Worm (Caenorhabditis elegans) whole organism, L2 larva: ENCODE data around the gene spcs-2.
A peak's percentile ranks its signal among the peaks of the same experiment; 100 is the strongest.

Source experiments
- C34F6.9 ChIP-seq: fragments of 150-350 bp; optimal IDR thresholded peaks from 2 replicates; lab custom pipeline; 2014; ENCODE audit warnings: missing biosample characterization, missing genetic modification characterization
- F13H6.1 ChIP-seq: sonication (generic microtip); optimal IDR thresholded peaks from 2 replicates; lab custom pipeline; 2016; ENCODE audit warnings: missing genetic modification characterization, missing compliant biosample characterization
- R02D3.7 ChIP-seq: fragments of 150-350 bp; optimal IDR thresholded peaks from 2 replicates; lab custom pipeline; 2014; ENCODE audit warnings: missing biosample characterization, missing genetic modification characterization
- Y55F3AM.14 ChIP-seq: fragments of 200-800 bp; sonication (Bioruptor generic); optimal IDR thresholded peaks from 2 replicates; lab custom pipeline; 2018; ENCODE audit warnings: mild to moderate bottlenecking, missing genetic modification characterization, missing compliant biosample characterization
- ZK546.5 ChIP-seq: sonication (generic microtip); optimal IDR thresholded peaks from 2 replicates; lab custom pipeline; 2017; ENCODE audit warnings: missing biosample characterization, missing genetic modification characterization
- alr-1 ChIP-seq: fragments of 150-350 bp; optimal IDR thresholded peaks from 2 replicates; lab custom pipeline; 2014; ENCODE audit warnings: missing biosample characterization, missing genetic modification characterization
- aly-2 ChIP-seq: fragments of 150-350 bp; optimal IDR thresholded peaks from 2 replicates; lab custom pipeline; 2014; ENCODE audit warnings: missing biosample characterization, missing genetic modification characterization
- ama-1 ChIP-seq: fragments of 150-350 bp; optimal IDR thresholded peaks from 2 replicates; lab custom pipeline; 2018; ENCODE audit warnings: inconsistent platforms
- blmp-1 ChIP-seq: sonication (generic microtip); optimal IDR thresholded peaks from 2 replicates; lab custom pipeline; 2017; ENCODE audit warnings: missing genetic modification characterization, mild to moderate bottlenecking, missing compliant biosample characterization, antibody characterized with exemption, moderate library complexity; ENCODE audit not compliant: insufficient read depth
- ceh-16 ChIP-seq: fragments of 150-350 bp; optimal IDR thresholded peaks from 2 replicates; lab custom pipeline; 2014; ENCODE audit warnings: missing biosample characterization, missing genetic modification characterization
- ceh-82 ChIP-seq: fragments of 150-350 bp; optimal IDR thresholded peaks from 2 replicates; lab custom pipeline; 2014; ENCODE audit warnings: missing biosample characterization, missing genetic modification characterization
- crh-2 ChIP-seq: sonication (generic microtip); optimal IDR thresholded peaks from 2 replicates; lab custom pipeline; 2017; ENCODE audit warnings: missing biosample characterization, missing genetic modification characterization
- dmd-4 ChIP-seq: sonication (generic microtip); optimal IDR thresholded peaks from 2 replicates; lab custom pipeline; 2017; ENCODE audit warnings: missing biosample characterization, missing genetic modification characterization
- egl-27 ChIP-seq: sonication (generic microtip); optimal IDR thresholded peaks from 3 replicates; lab custom pipeline; 2017; ENCODE audit warnings: missing biosample characterization, missing genetic modification reagents, missing genetic modification characterization
- elt-1 ChIP-seq: fragments of 150-350 bp; optimal IDR thresholded peaks from 2 replicates; lab custom pipeline; 2014; ENCODE audit warnings: missing biosample characterization, missing genetic modification characterization
- elt-3 ChIP-seq: sonication (generic microtip); optimal IDR thresholded peaks from 2 replicates; lab custom pipeline; 2017; ENCODE audit warnings: missing biosample characterization, missing genetic modification characterization
- fos-1 ChIP-seq: fragments of 150-350 bp; optimal IDR thresholded peaks from 2 replicates; lab custom pipeline; 2014; ENCODE audit warnings: missing biosample characterization, missing genetic modification characterization
- gmeb-1 ChIP-seq: fragments of 150-350 bp; optimal IDR thresholded peaks from 2 replicates; lab custom pipeline; 2014; ENCODE audit warnings: missing biosample characterization, missing genetic modification characterization
- lin-11 ChIP-seq: fragments of 150-350 bp; sonication (generic microtip); optimal IDR thresholded peaks from 2 replicates; lab custom pipeline; 2014; ENCODE audit warnings: missing biosample characterization, missing genetic modification characterization, inconsistent platforms, mixed read lengths
- lin-13 ChIP-seq: fragments of 150-350 bp; optimal IDR thresholded peaks from 2 replicates; lab custom pipeline; 2014; ENCODE audit warnings: missing biosample characterization, missing genetic modification reagents, missing genetic modification characterization
- lin-39 ChIP-seq: fragments of 150-350 bp; optimal IDR thresholded peaks from 2 replicates; lab custom pipeline; 2014; ENCODE audit warnings: missing biosample characterization, missing genetic modification reagents, missing genetic modification characterization
- lsy-2 ChIP-seq, 2 experiments: fragments of 150-350 bp in 1 of 2; sonication (generic microtip) in 1 of 2; optimal IDR thresholded peaks; 2 replicates each; lab custom pipeline; 2014 to 2017; ENCODE audit warnings: missing biosample characterization in 2 of 2, missing genetic modification characterization in 2 of 2
- mab-5 ChIP-seq: fragments of 150-350 bp; optimal IDR thresholded peaks from 2 replicates; lab custom pipeline; 2014; ENCODE audit warnings: missing biosample characterization, missing genetic modification characterization
- mbf-1 ChIP-seq: sonication (generic microtip); optimal IDR thresholded peaks from 2 replicates; lab custom pipeline; 2017; ENCODE audit warnings: missing biosample characterization, missing genetic modification characterization
- mdl-1 ChIP-seq, 2 experiments: fragments of 150-350 bp in 1 of 2; sonication (generic microtip) in 1 of 2; optimal IDR thresholded peaks; 2 replicates each; lab custom pipeline; 2017; ENCODE audit warnings: missing biosample characterization in 2 of 2, missing genetic modification characterization in 2 of 2
- nhr-10 ChIP-seq: sonication (generic microtip); optimal IDR thresholded peaks from 2 replicates; lab custom pipeline; 2017; ENCODE audit warnings: missing biosample characterization, missing genetic modification characterization
- nhr-11 ChIP-seq: fragments of 150-350 bp; optimal IDR thresholded peaks from 2 replicates; lab custom pipeline; 2014; ENCODE audit warnings: missing biosample characterization, missing genetic modification characterization
- nhr-12 ChIP-seq: fragments of 150-350 bp; optimal IDR thresholded peaks from 2 replicates; lab custom pipeline; 2014; ENCODE audit warnings: missing biosample characterization, missing genetic modification characterization
- nhr-129 ChIP-seq: fragments of 150-350 bp; optimal IDR thresholded peaks from 2 replicates; lab custom pipeline; 2014; ENCODE audit warnings: missing biosample characterization, missing genetic modification characterization
- nhr-21 ChIP-seq: fragments of 150-350 bp; optimal IDR thresholded peaks from 2 replicates; lab custom pipeline; 2014; ENCODE audit warnings: missing biosample characterization, missing genetic modification characterization
- nhr-23 ChIP-seq: fragments of 150-350 bp; optimal IDR thresholded peaks from 2 replicates; lab custom pipeline; 2014; ENCODE audit warnings: missing biosample characterization, missing genetic modification reagents, missing genetic modification characterization
- nhr-237 ChIP-seq: fragments of 150-350 bp; optimal IDR thresholded peaks from 2 replicates; lab custom pipeline; 2014; ENCODE audit warnings: missing biosample characterization, missing genetic modification characterization
- nhr-25 ChIP-seq: fragments of 150-350 bp; sonication (generic microtip); optimal IDR thresholded peaks from 3 replicates; lab custom pipeline; 2014; ENCODE audit warnings: missing biosample characterization, missing genetic modification characterization
- nhr-6 ChIP-seq: fragments of 150-350 bp; optimal IDR thresholded peaks from 2 replicates; lab custom pipeline; 2014; ENCODE audit warnings: missing biosample characterization, missing genetic modification characterization
- nhr-77 ChIP-seq: fragments of 150-350 bp; optimal IDR thresholded peaks from 2 replicates; lab custom pipeline; 2014; ENCODE audit warnings: missing biosample characterization, missing genetic modification characterization
- peb-1 ChIP-seq: fragments of 150-350 bp; optimal IDR thresholded peaks from 2 replicates; lab custom pipeline; 2014; ENCODE audit warnings: missing biosample characterization, missing genetic modification characterization
- sem-4 ChIP-seq: fragments of 150-350 bp; optimal IDR thresholded peaks from 2 replicates; lab custom pipeline; 2014; ENCODE audit warnings: missing biosample characterization, missing genetic modification reagents, missing genetic modification characterization
- skn-1 ChIP-seq: sonication (generic microtip); optimal IDR thresholded peaks from 2 replicates; lab custom pipeline; 2017; ENCODE audit warnings: missing biosample characterization, missing genetic modification characterization
- sma-3 ChIP-seq: sonication (generic microtip); optimal IDR thresholded peaks from 2 replicates; lab custom pipeline; 2016; ENCODE audit warnings: missing genetic modification reagents, missing genetic modification characterization, missing compliant biosample characterization
- sma-9 ChIP-seq, 2 experiments: fragments of 150-350 bp in 1 of 2; sonication (generic microtip) in 1 of 2; optimal IDR thresholded peaks; 2 replicates each; lab custom pipeline; 2014 to 2016; ENCODE audit warnings: missing genetic modification characterization in 2 of 2, mild to moderate bottlenecking in 1 of 2, missing biosample characterization in 1 of 2, missing compliant biosample characterization in 1 of 2, missing genetic modification reagents in 1 of 2, moderate library complexity in 1 of 2
- snpc-4 ChIP-seq: fragments of 150-350 bp; optimal IDR thresholded peaks from 2 replicates; lab custom pipeline; 2014; ENCODE audit warnings: missing biosample characterization, missing genetic modification characterization
- unc-39 ChIP-seq: fragments of 150-350 bp; optimal IDR thresholded peaks from 2 replicates; lab custom pipeline; 2014; ENCODE audit warnings: missing biosample characterization, missing genetic modification characterization
- unc-55 ChIP-seq: fragments of 150-350 bp; sonication (generic microtip); optimal IDR thresholded peaks from 3 replicates; lab custom pipeline; 2014; ENCODE audit warnings: missing biosample characterization, missing genetic modification reagents, missing genetic modification characterization
- unc-62 ChIP-seq: fragments of 150-350 bp; optimal IDR thresholded peaks from 2 replicates; lab custom pipeline; 2014; ENCODE audit warnings: missing biosample characterization, missing genetic modification reagents, missing genetic modification characterization
- zag-1 ChIP-seq: fragments of 150-350 bp; optimal IDR thresholded peaks from 2 replicates; lab custom pipeline; 2014; ENCODE audit warnings: missing biosample characterization, missing genetic modification characterization
- ztf-1 ChIP-seq: fragments of 200-800 bp; sonication (Bioruptor generic); conservative IDR thresholded peaks from 2 replicates; pipeline ENCODE4 v1.3.6; 2022; ENCODE audit warnings: missing genetic modification characterization, missing compliant biosample characterization
- ztf-11 ChIP-seq: sonication (generic microtip); optimal IDR thresholded peaks from 2 replicates; lab custom pipeline; 2017; ENCODE audit warnings: missing biosample characterization, missing genetic modification characterization
- ztf-4 ChIP-seq: fragments of 150-350 bp; optimal IDR thresholded peaks from 2 replicates; lab custom pipeline; 2014; ENCODE audit warnings: missing biosample characterization, missing genetic modification characterization

The spcs-2 gene

ce11 chrIII:12840204-12840603, 34.6 kb upstream of the spcs-2 start:
- no peak for TF ChIP-seq nhr-25 (tag; lab: Kevin White, UChicago)
- TF ChIP-seq mab-5 (tag; lab: Kevin White, UChicago): no peak
- no peak for TF ChIP-seq nhr-237 (tag; lab: Kevin White, UChicago)
- no peak for TF ChIP-seq C34F6.9 (tag; lab: Kevin White, UChicago)
- TF ChIP-seq lin-39: no peak
- TF ChIP-seq mbf-1: no peak
- no peak for TF ChIP-seq ZK546.5 (tag; lab: Kevin White, UChicago)
- TF ChIP-seq nhr-23: no peak
- TF ChIP-seq crh-2 (tag; lab: Kevin White, UChicago): no peak
- no peak for TF ChIP-seq nhr-10 (tag; lab: Kevin White, UChicago)
- TF ChIP-seq Y55F3AM.14 (GFP tag; lab: Kevin White, UChicago): no peak
- TF ChIP-seq ceh-16 (tag; lab: Kevin White, UChicago): no peak
- no peak for TF ChIP-seq ceh-82
- no peak for TF ChIP-seq ztf-4 (tag; lab: Kevin White, UChicago)
- TF ChIP-seq unc-55 (GFP tag; lab: Kevin White, UChicago): no peak

ce11 chrIII:12841328-12841727, 33.5 kb upstream of the spcs-2 start:
- TF ChIP-seq aly-2 (no peak), nhr-23 (no peak), zag-1 (tag; lab: Kevin White, UChicago) (peak; percentile 41), ceh-82 (no peak), ZK546.5 (tag; lab: Kevin White, UChicago) (no peak), sma-3 (GFP tag; lab: Kevin White, UChicago) (peak; percentile 74), lin-11 (tag; lab: Kevin White, UChicago) (no peak), nhr-77 (tag; lab: Kevin White, UChicago) (no peak), ztf-4 (tag; lab: Kevin White, UChicago) (peak; percentile 13), mab-5 (tag; lab: Kevin White, UChicago) (peak; percentile 38), mdl-1 (tag; optimal IDR thresholded peaks at IDR 0.05; lab: Kevin White, UChicago) (peak; percentile 40 to 83), snpc-4 (tag; lab: Kevin White, UChicago) (no peak), nhr-6 (tag; lab: Kevin White, UChicago) (peak; percentile 62), mbf-1 (no peak), unc-55 (GFP tag; lab: Kevin White, UChicago) (peak; percentile 79), sem-4 (tag; lab: Kevin White, UChicago) (peak; percentile 97), ama-1 (lab: Kevin White, UChicago) (no peak), blmp-1 (peak; percentile 96), dmd-4 (tag; lab: Kevin White, UChicago) (no peak), crh-2 (tag; lab: Kevin White, UChicago) (peak; percentile 82), peb-1 (no peak), C34F6.9 (tag; lab: Kevin White, UChicago) (peak; percentile 80), sma-9 (GFP tag; optimal IDR thresholded peaks at IDR 0.05; lab: Kevin White, UChicago) (peak; percentile 99), sma-9 (tag; optimal IDR thresholded peaks at IDR 0.05; lab: Kevin White, UChicago) (no peak), ztf-1 (no peak), R02D3.7 (tag; lab: Kevin White, UChicago) (no peak), F13H6.1 (tag; lab: Kevin White, UChicago) (peak; percentile 99), elt-1 (no peak), nhr-12 (tag; lab: Kevin White, UChicago) (no peak), nhr-129 (tag; lab: Kevin White, UChicago) (no peak), lin-13 (GFP tag; lab: Kevin White, UChicago) (peak; percentile 69), egl-27 (tag; lab: Kevin White, UChicago) (peak; percentile 88), alr-1 (tag; lab: Kevin White, UChicago) (no peak), unc-39 (tag; lab: Kevin White, UChicago) (no peak), ztf-11 (no peak), ceh-16 (tag; lab: Kevin White, UChicago) (peak; percentile 23), lsy-2 (tag; optimal IDR thresholded peaks at IDR 0.05; lab: Kevin White, UChicago) (peak; percentile 29 to 88), skn-1 (tag; lab: Kevin White, UChicago) (peak; percentile 47), nhr-11 (tag; lab: Kevin White, UChicago) (no peak), nhr-10 (tag; lab: Kevin White, UChicago) (no peak), lin-39 (no peak), gmeb-1 (tag; lab: Kevin White, UChicago) (peak; percentile 2), unc-62 (no peak), nhr-21 (tag; lab: Kevin White, UChicago) (peak; percentile 90), elt-3 (tag; lab: Kevin White, UChicago) (no peak), fos-1 (tag; lab: Kevin White, UChicago) (peak; percentile 95), Y55F3AM.14 (GFP tag; lab: Kevin White, UChicago) (peak; percentile 64), nhr-25 (tag; lab: Kevin White, UChicago) (peak; percentile 44), nhr-237 (tag; lab: Kevin White, UChicago) (no peak)
